Worm (Caenorhabditis elegans): ENCODE results near the gene cyn-13.
A peak's percentile ranks its signal among the peaks of the same experiment; 100 is the strongest.

The cyn-13 gene

DNA sequence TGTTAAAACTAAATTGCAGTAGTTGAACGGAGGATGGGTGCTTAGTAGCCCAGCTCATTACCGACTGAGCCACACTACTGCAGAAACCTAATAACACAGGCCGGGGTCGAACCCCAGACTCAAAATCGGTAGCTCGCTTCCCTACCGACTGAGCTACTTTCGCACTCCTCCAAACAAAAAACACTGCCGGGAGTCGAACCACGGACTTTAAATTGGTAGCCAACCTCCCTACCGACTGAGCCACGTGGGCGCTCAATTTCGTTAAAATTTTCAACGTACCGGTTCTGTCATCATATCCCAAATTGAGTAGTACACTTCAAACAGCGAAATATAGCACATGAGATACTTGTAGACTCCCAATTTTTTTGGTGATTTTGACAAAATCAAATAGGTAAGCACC is 34.0 kb upstream of the cyn-13 start:
- TF ChIP-seq nhr-237 (tag; optimal IDR thresholded peaks at IDR 0.05) (no peak), egl-5 (tag; optimal IDR thresholded peaks at IDR 0.05) (no peak), nhr-77 (tag; optimal IDR thresholded peaks at IDR 0.05) (no peak)

DNA sequence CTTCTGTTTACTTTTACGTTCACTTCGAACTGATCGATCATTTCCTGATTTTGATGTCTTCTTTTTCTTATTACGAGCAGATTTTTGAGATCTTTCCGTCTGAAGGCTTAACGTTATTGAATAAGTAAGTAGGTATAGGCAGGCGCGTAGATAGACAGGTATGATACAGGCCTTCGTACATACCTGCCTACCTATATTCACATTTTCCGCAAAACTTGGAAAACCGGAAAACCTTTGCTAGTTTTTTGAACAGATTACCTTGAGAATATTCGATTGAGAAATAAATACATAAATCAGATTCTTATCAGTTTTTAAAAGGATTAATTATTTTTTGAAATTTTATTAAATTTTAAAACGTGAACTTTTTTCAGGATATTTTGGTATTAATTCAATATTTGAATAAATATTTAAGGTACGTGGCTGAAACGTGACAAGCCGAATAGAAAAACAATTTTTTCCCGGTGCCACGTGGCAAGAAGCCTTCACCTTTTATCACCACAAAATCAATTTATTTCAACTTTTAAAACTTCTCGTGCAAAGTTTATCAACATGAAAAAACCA is 14.7 kb upstream of the cyn-13 start, which contains the start of the genes Y116A8C.37 and Y116A8C.38:
TSS of gene Y116A8C.37 (minus strand) at position 101 of the 561 bp plus-strand sequence.
TSS of gene Y116A8C.38 (plus strand) at position 511 of the 561 bp plus-strand sequence.
- TF ChIP-seq ztf-4 (tag; optimal IDR thresholded peaks at IDR 0.05) (no peak), ZK546.5 (tag; optimal IDR thresholded peaks at IDR 0.05) (no peak), sea-2 (GFP tag; optimal IDR thresholded peaks at IDR 0.05) (no peak), egl-27 (tag; optimal IDR thresholded peaks at IDR 0.05) (no peak), nhr-77 (tag; optimal IDR thresholded peaks at IDR 0.05) (no peak), nhr-28 (tag; optimal IDR thresholded peaks at IDR 0.05) (no peak), elt-1 (tag; optimal IDR thresholded peaks at IDR 0.05) (no peak), aly-2 (tag; optimal IDR thresholded peaks at IDR 0.05) (no peak), daf-12 (tag; optimal IDR thresholded peaks at IDR 0.05) (no peak)

DNA sequence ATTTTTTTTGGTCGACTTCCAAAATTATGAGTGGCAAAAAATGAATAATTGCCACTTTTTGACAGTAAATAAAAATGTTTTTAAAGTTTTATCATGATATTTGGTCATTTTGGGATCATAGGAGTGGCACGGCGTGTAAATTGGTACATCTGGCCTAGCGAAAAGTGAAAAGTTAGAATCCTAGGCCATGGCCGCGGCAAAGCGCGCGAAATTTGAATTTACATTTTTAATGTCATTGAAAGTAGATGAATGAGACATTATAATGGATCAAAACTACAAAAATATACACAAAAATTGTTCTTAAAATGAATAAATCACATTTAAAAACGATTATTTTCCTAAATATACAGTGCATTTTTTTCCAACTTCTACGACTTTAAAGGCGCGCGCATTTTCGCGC is 10.1 kb upstream of the cyn-13 start:
- TF ChIP-seq skn-1 (tag; optimal IDR thresholded peaks at IDR 0.05) (no peak), ztf-4 (tag; optimal IDR thresholded peaks at IDR 0.05) (no peak), unc-62 (GFP tag; optimal IDR thresholded peaks at IDR 0.05) (no peak), unc-39 (tag; optimal IDR thresholded peaks at IDR 0.05) (no peak), nhr-12 (tag; optimal IDR thresholded peaks at IDR 0.05) (no peak), aly-2 (tag; optimal IDR thresholded peaks at IDR 0.05) (no peak), lin-39 (tag; optimal IDR thresholded peaks at IDR 0.05) (no peak), nhr-23 (tag; optimal IDR thresholded peaks at IDR 0.05) (no peak), ceh-9 (tag; optimal IDR thresholded peaks at IDR 0.05) (no peak), daf-12 (tag; optimal IDR thresholded peaks at IDR 0.05) (no peak), nhr-237 (tag; optimal IDR thresholded peaks at IDR 0.05) (no peak), nhr-28 (tag; optimal IDR thresholded peaks at IDR 0.05) (no peak), elt-2 (tag; optimal IDR thresholded peaks at IDR 0.05) (no peak), R02D3.7 (tag; optimal IDR thresholded peaks at IDR 0.05) (no peak), snpc-4 (tag; optimal IDR thresholded peaks at IDR 0.05) (no peak), ceh-28 (tag; optimal IDR thresholded peaks at IDR 0.05) (no peak), nhr-25 (tag; optimal IDR thresholded peaks at IDR 0.05) (no peak)

DNA sequence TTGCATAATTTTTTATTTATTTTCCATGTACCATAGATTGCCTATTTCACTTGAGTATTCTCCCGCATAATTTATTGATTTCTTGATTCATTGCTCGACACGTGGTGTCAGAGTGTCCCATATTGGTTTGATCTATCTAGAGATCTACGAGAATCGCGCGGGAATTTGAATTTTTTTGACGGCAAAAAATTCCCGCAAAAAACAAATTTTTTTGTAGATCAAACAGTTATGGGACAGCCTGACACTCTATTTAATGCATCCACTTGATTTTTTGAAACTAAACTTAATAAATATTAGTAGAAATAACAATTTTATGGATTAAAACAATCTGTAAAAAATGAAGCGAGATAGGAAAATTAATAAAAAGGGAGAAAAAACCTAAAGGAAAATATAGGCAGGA is 9.5 kb upstream of the cyn-13 start:
- TF ChIP-seq lin-15B (tag; optimal IDR thresholded peaks at IDR 0.05) (no peak), ceh-82 (tag; optimal IDR thresholded peaks at IDR 0.05) (no peak), elt-2 (tag; optimal IDR thresholded peaks at IDR 0.05) (no peak), nhr-23 (tag; optimal IDR thresholded peaks at IDR 0.05) (no peak), mml-1 (tag; optimal IDR thresholded peaks at IDR 0.05) (no peak), unc-62 (GFP tag; optimal IDR thresholded peaks at IDR 0.05) (no peak), sea-2 (GFP tag; optimal IDR thresholded peaks at IDR 0.05) (no peak), nfya-1 (tag; optimal IDR thresholded peaks at IDR 0.05; ENCODE audit: insufficient read depth) (no peak), ceh-16 (tag; optimal IDR thresholded peaks at IDR 0.05) (no peak), egl-5 (tag; optimal IDR thresholded peaks at IDR 0.05) (no peak), nhr-76 (tag; optimal IDR thresholded peaks at IDR 0.05) (no peak), skn-1 (tag; optimal IDR thresholded peaks at IDR 0.05) (no peak), elt-3 (tag; optimal IDR thresholded peaks at IDR 0.05) (no peak), ZK546.5 (tag; optimal IDR thresholded peaks at IDR 0.05) (no peak), lin-39 (tag; optimal IDR thresholded peaks at IDR 0.05) (no peak), nhr-67 (tag; optimal IDR thresholded peaks at IDR 0.05) (no peak), daf-12 (tag; optimal IDR thresholded peaks at IDR 0.05) (no peak), unc-39 (tag; optimal IDR thresholded peaks at IDR 0.05) (no peak), ztf-4 (tag; optimal IDR thresholded peaks at IDR 0.05) (no peak), fos-1 (tag; optimal IDR thresholded peaks at IDR 0.05) (no peak)

DNA sequence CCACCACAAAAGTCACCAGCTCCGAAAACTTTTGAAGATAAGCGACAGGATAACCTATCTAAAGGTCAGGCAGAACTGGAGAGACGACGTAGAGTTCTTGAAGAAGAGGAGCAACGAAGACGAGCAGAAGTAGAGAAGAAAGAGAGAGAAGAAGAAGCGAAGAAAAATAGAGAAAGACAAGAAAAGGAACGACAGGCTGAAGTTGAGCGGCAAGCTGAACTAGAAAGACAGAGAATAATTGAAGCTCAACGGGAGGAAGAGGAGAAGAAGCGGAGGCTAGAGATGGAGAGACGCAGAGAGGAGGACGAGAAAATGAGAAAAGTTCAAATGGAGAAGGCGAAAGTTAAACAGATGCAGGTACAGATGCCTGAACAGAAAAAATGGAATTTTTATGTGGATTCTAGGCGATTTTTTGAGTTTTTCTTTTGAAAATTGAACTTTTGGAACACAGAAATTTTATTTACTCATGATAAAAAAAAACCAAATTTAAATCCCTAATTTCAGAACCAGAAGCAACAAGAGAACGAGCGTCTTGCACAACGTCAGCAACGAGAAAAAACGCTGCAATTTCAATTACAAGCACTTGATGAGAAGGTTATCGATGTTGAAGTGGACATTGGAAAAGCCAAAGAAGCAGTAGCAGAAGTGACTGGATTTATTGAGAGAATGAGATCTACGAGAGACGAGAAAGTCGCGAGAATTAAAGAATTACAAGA is 4.8 kb upstream of the cyn-13 start:
- TF ChIP-seq zag-1 (tag; optimal IDR thresholded peaks at IDR 0.05) (no peak), eor-1 (tag; optimal IDR thresholded peaks at IDR 0.05) (no peak), ceh-16 (tag; optimal IDR thresholded peaks at IDR 0.05) (no peak), nfya-1 (tag; optimal IDR thresholded peaks at IDR 0.05; ENCODE audit: insufficient read depth) (peak; percentile 24), nhr-67 (tag; optimal IDR thresholded peaks at IDR 0.05) (no peak)

Measured in whole organism, L3 larva.